Fruit fly (Drosophila melanogaster) whole organism, embryonic: ENCODE results near the gene form3.
A peak's percentile ranks its signal among the peaks of the same experiment; 100 is the strongest.

ENCODE experiments used
- Atf6 ChIP-seq: fragments of 200-800 bp; sonication (Bioruptor generic); IDR thresholded peaks from 2 replicates; pipeline ENCODE4 v1.3.6; 2022; ENCODE audit warnings: missing biosample characterization, missing genetic modification characterization
- BEAF-32 ChIP-seq: fragments of 200-800 bp; sonication (Bioruptor generic); optimal IDR thresholded peaks from 3 replicates; lab custom pipeline; 2017; ENCODE audit warnings: missing biosample characterization, missing genetic modification characterization, mild to moderate bottlenecking, moderate library complexity, missing genetic modification reagents
- CG10654 ChIP-seq: fragments of 200-800 bp; sonication (Bioruptor generic); optimal IDR thresholded peaks from 2 replicates; lab custom pipeline; 2016; ENCODE audit warnings: missing biosample characterization, missing genetic modification characterization
- CG10959 ChIP-seq: fragments of 200-800 bp; sonication (Bioruptor generic); IDR thresholded peaks from 2 replicates; pipeline ENCODE4 v1.3.6; 2022; ENCODE audit warnings: missing biosample characterization, missing genetic modification characterization
- CG11504 ChIP-seq: fragments of 200-800 bp; sonication (Bioruptor generic); optimal IDR thresholded peaks from 3 replicates; lab custom pipeline; 2019; ENCODE audit warnings: missing biosample characterization, mild to moderate bottlenecking, missing genetic modification characterization, moderate library complexity
- CG12391 ChIP-seq: fragments of 200-800 bp; sonication (Bioruptor generic); optimal IDR thresholded peaks from 3 replicates; lab custom pipeline; 2018; ENCODE audit warnings: missing biosample characterization, mild to moderate bottlenecking, missing genetic modification characterization, moderate library complexity
- CG12744 ChIP-seq: fragments of 200-800 bp; sonication (Bioruptor generic); optimal IDR thresholded peaks from 2 replicates; lab custom pipeline; 2016; ENCODE audit warnings: missing biosample characterization, missing genetic modification characterization
- CG12769 ChIP-seq: fragments of 200-800 bp; sonication (Bioruptor generic); optimal IDR thresholded peaks from 2 replicates; lab custom pipeline; 2019; ENCODE audit warnings: missing biosample characterization, mild to moderate bottlenecking, missing genetic modification characterization, moderate library complexity
- CG16813 ChIP-seq: fragments of 200-800 bp; sonication (Bioruptor generic); IDR thresholded peaks from 3 replicates; pipeline ENCODE4 v1.3.6; 2022; ENCODE audit warnings: missing biosample characterization, missing genetic modification characterization; ENCODE audit not compliant: partially characterized antibody
- CG17568 ChIP-seq: fragments of 200-800 bp; sonication (Bioruptor generic); optimal IDR thresholded peaks from 2 replicates; lab custom pipeline; 2018; ENCODE audit warnings: missing biosample characterization, mild to moderate bottlenecking, missing genetic modification characterization, moderate library complexity
- CG17829 ChIP-seq: fragments of 200-800 bp; optimal IDR thresholded peaks from 2 replicates; lab custom pipeline; 2019; ENCODE audit warnings: missing biosample characterization, mild to moderate bottlenecking, missing genetic modification characterization, moderate library complexity
- CG1792 ChIP-seq: fragments of 200-800 bp; sonication (Bioruptor generic); optimal IDR thresholded peaks from 2 replicates; lab custom pipeline; 2016; ENCODE audit warnings: missing biosample characterization, missing genetic modification characterization
- CG2120 ChIP-seq: fragments of 200-800 bp; sonication (Bioruptor generic); optimal IDR thresholded peaks from 3 replicates; lab custom pipeline; 2016; ENCODE audit warnings: missing biosample characterization, missing genetic modification characterization
- CG2875 ChIP-seq: fragments of 200-800 bp; sonication (Bioruptor generic); optimal IDR thresholded peaks from 2 replicates; lab custom pipeline; 2017; ENCODE audit warnings: missing biosample characterization, mild to moderate bottlenecking, missing genetic modification characterization, missing genetic modification reagents
- CG30020 ChIP-seq: fragments of 200-800 bp; optimal IDR thresholded peaks from 2 replicates; lab custom pipeline; 2019; ENCODE audit warnings: missing biosample characterization, mild to moderate bottlenecking, missing genetic modification characterization, moderate library complexity
- CG32767 ChIP-seq: fragments of 200-800 bp; sonication (Bioruptor generic); IDR thresholded peaks from 2 replicates; pipeline ENCODE4 v1.3.6; 2022; ENCODE audit warnings: missing biosample characterization, missing genetic modification characterization
- CG6689 ChIP-seq: fragments of 200-800 bp; sonication (Bioruptor generic); IDR thresholded peaks from 2 replicates; pipeline ENCODE4 v1.3.6; 2022; ENCODE audit warnings: missing biosample characterization, missing genetic modification characterization
- CG6854 ChIP-seq: fragments of 200-800 bp; sonication (Bioruptor generic); optimal IDR thresholded peaks from 3 replicates; lab custom pipeline; 2017; ENCODE audit warnings: missing biosample characterization, mild to moderate bottlenecking, missing genetic modification characterization
- CG7839 ChIP-seq: fragments of 200-800 bp; sonication (Bioruptor generic); optimal IDR thresholded peaks from 3 replicates; lab custom pipeline; 2018; ENCODE audit warnings: missing biosample characterization, mild to moderate bottlenecking, missing genetic modification characterization, moderate library complexity
- CHES-1-like ChIP-seq: fragments of 200-800 bp; sonication (Bioruptor generic); optimal IDR thresholded peaks from 2 replicates; lab custom pipeline; 2016; ENCODE audit warnings: missing biosample characterization, missing genetic modification characterization
- H2.0 ChIP-seq: fragments of 200-800 bp; sonication (Bioruptor generic); IDR thresholded peaks from 2 replicates; pipeline ENCODE4 v1.3.6; 2022; ENCODE audit warnings: missing biosample characterization, missing genetic modification characterization
- Hand ChIP-seq: fragments of 200-800 bp; sonication (Bioruptor generic); optimal IDR thresholded peaks from 2 replicates; lab custom pipeline; 2017; ENCODE audit warnings: mild to moderate bottlenecking, missing biosample characterization, missing genetic modification reagents, missing genetic modification characterization
- Hr78 ChIP-seq, 2 experiments: fragments of 200-800 bp in 1 of 2; fragments of >200 bp in 1 of 2; sonication (Bioruptor generic) in 1 of 2; optimal IDR thresholded peaks; 2 replicates each; lab custom pipeline; 2017 to 2019; ENCODE audit warnings: missing biosample characterization in 2 of 2, missing genetic modification characterization in 2 of 2, mild to moderate bottlenecking in 1 of 2, moderate library complexity in 1 of 2
- NC2α ChIP-seq: fragments of 200-800 bp; sonication (Bioruptor generic); optimal IDR thresholded peaks from 2 replicates; lab custom pipeline; 2016; ENCODE audit warnings: missing biosample characterization, missing genetic modification characterization
- NFAT ChIP-seq: fragments of 200-800 bp; sonication (Bioruptor generic); IDR thresholded peaks from 2 replicates; pipeline ENCODE4 v1.3.6; 2022; ENCODE audit warnings: missing biosample characterization, missing genetic modification characterization
- Nf-YA ChIP-seq: fragments of 200-800 bp; sonication (Bioruptor generic); IDR thresholded peaks from 2 replicates; pipeline ENCODE4 v1.3.6; 2022; ENCODE audit warnings: missing biosample characterization, missing genetic modification characterization
- Optix ChIP-seq: fragments of 200-800 bp; sonication (Bioruptor generic); IDR thresholded peaks from 3 replicates; pipeline ENCODE4 v1.3.6; 2022; ENCODE audit warnings: missing biosample characterization, missing genetic modification characterization
- Six4 ChIP-seq: fragments of 200-800 bp; sonication (Bioruptor generic); optimal IDR thresholded peaks from 2 replicates; lab custom pipeline; 2016; ENCODE audit warnings: missing biosample characterization, missing genetic modification characterization
- ase ChIP-seq: fragments of 200-800 bp; sonication (Bioruptor generic); IDR thresholded peaks from 3 replicates; pipeline ENCODE4 v1.3.6; 2022; ENCODE audit warnings: missing biosample characterization, missing genetic modification characterization
- ato ChIP-seq: fragments of 200-800 bp; sonication (Bioruptor generic); IDR thresholded peaks from 2 replicates; pipeline ENCODE4 v1.3.6; 2022; ENCODE audit warnings: missing biosample characterization, missing genetic modification characterization; ENCODE audit not compliant: partially characterized antibody
- caup ChIP-seq: fragments of 200-800 bp; sonication (Bioruptor generic); optimal IDR thresholded peaks from 3 replicates; lab custom pipeline; 2017; ENCODE audit warnings: missing biosample characterization, mild to moderate bottlenecking, missing genetic modification characterization, moderate library complexity; ENCODE audit not compliant: severe bottlenecking
- cg ChIP-seq: fragments of 200-800 bp; sonication (Bioruptor generic); optimal IDR thresholded peaks from 3 replicates; lab custom pipeline; 2019; ENCODE audit warnings: missing biosample characterization, mild to moderate bottlenecking, missing genetic modification characterization, moderate library complexity
- chinmo ChIP-seq: fragments of 200-800 bp; sonication (Bioruptor generic); IDR thresholded peaks from 4 replicates; pipeline ENCODE4 v1.3.6; 2022; ENCODE audit warnings: missing biosample characterization, missing genetic modification characterization; ENCODE audit not compliant: partially characterized antibody
- croc ChIP-seq: fragments of 200-800 bp; sonication (Bioruptor generic); conservative IDR thresholded peaks from 3 replicates; pipeline ENCODE4 v1.3.6; 2022; ENCODE audit warnings: missing biosample characterization, missing genetic modification characterization
- emc ChIP-seq: fragments of 200-800 bp; sonication (Bioruptor generic); optimal IDR thresholded peaks from 2 replicates; lab custom pipeline; 2016; ENCODE audit warnings: missing biosample characterization, missing genetic modification characterization
- kni ChIP-seq: fragments of 200-800 bp; sonication (Bioruptor generic); optimal IDR thresholded peaks from 3 replicates; lab custom pipeline; 2017; ENCODE audit warnings: mild to moderate bottlenecking, missing biosample characterization, missing genetic modification reagents, missing genetic modification characterization
- nom ChIP-seq: fragments of 200-800 bp; sonication (Bioruptor generic); optimal IDR thresholded peaks from 2 replicates; lab custom pipeline; 2017; ENCODE audit warnings: missing biosample characterization, missing genetic modification characterization, mild to moderate bottlenecking, moderate library complexity, missing genetic modification reagents
- org-1 ChIP-seq: fragments of 200-800 bp; sonication (Bioruptor generic); optimal IDR thresholded peaks from 2 replicates; lab custom pipeline; 2017; ENCODE audit warnings: missing biosample characterization, missing genetic modification characterization
- pb ChIP-seq: fragments of 200-800 bp; sonication (Bioruptor generic); optimal IDR thresholded peaks from 3 replicates; lab custom pipeline; 2016; ENCODE audit warnings: missing biosample characterization, missing genetic modification characterization
- peb ChIP-seq: fragments of 200-800 bp; sonication (Bioruptor generic); IDR thresholded peaks from 2 replicates; pipeline ENCODE4 v1.3.6; 2022; ENCODE audit warnings: missing biosample characterization, missing genetic modification characterization
- pum ChIP-seq: fragments of 200-800 bp; sonication (Bioruptor generic); optimal IDR thresholded peaks from 2 replicates; lab custom pipeline; 2016; ENCODE audit warnings: missing biosample characterization, missing genetic modification characterization
- scrt ChIP-seq: fragments of 200-800 bp; sonication (Bioruptor generic); optimal IDR thresholded peaks from 2 replicates; lab custom pipeline; 2018; ENCODE audit warnings: missing biosample characterization, mild to moderate bottlenecking, missing genetic modification characterization, moderate library complexity
- sisA ChIP-seq: fragments of 200-800 bp; sonication (Bioruptor generic); IDR thresholded peaks from 2 replicates; pipeline ENCODE4 v1.3.6; 2022; ENCODE audit warnings: missing biosample characterization, missing genetic modification characterization
- so ChIP-seq: fragments of 200-800 bp; sonication (Bioruptor generic); IDR thresholded peaks from 3 replicates; pipeline ENCODE4 v1.3.6; 2022; ENCODE audit warnings: missing biosample characterization, missing genetic modification characterization
- toy ChIP-seq: fragments of 200-800 bp; sonication (Bioruptor generic); IDR thresholded peaks from 2 replicates; pipeline ENCODE4 v1.3.6; 2022; ENCODE audit warnings: missing biosample characterization, missing genetic modification characterization
- tup ChIP-seq: fragments of 200-800 bp; sonication (Bioruptor generic); optimal IDR thresholded peaks from 2 replicates; lab custom pipeline; 2016; ENCODE audit warnings: missing biosample characterization, mild to moderate bottlenecking, missing genetic modification characterization, moderate library complexity
- tx ChIP-seq: fragments of 200-800 bp; sonication (Bioruptor generic); optimal IDR thresholded peaks from 2 replicates; lab custom pipeline; 2016; ENCODE audit warnings: missing biosample characterization, missing genetic modification characterization
- unpg ChIP-seq: fragments of 200-800 bp; sonication (Bioruptor generic); optimal IDR thresholded peaks from 3 replicates; lab custom pipeline; 2018; ENCODE audit warnings: missing biosample characterization, mild to moderate bottlenecking, missing genetic modification characterization, moderate library complexity

form3 gene

DNA sequence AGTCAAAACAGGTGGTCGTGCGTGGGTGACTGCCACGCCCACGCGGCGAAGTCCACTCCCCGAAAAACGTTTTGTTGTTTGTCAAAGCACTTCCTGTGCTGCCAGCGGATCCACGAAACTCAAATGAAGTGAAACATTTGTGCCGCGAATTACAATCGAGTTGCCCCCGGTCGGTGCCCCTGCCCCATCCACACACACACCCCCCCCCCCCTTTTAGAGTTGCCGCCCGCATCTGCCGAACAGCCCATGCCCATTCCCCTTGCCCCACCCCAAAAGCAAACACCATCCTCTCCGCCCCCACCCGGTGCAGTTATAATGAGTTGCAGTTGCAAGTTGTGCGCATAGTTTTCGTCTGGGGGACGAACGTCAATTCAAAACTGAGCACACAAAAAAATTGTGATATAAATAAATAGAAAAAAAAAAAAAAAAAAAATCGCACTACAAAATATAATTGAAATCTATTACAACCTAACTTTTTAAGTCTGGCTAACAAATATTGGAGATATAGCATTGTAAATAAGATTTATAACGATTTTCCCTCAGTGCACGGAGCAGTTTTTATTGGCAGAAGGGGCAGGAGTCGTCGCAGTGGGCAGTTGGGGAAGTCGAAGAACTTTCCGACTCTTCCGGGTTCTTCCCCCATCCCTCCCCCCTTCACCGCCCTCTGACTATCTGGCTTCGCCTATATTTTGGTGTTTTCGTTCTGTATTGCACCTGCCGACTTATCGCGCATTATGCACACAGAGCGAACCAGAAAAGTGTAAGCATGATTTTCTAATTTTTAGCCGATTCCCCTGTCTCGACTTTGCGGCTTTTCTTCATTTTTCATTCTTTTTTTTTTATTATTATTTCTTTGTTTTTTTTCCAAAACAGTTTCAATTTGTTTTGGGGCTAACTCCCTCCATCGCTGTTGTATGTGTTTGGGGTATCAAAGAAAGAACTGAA lies 57.2 kb downstream of the form3 start (continued):
- TF ChIP-seq Six4 (GFP tag; lab: Kevin White, UChicago): peak; percentile 16
- no peak for TF ChIP-seq NC2α (GFP tag; lab: Kevin White, UChicago)
- no peak for TF ChIP-seq Atf6 (GFP tag; lab: Robert Waterston, UW)
- TF ChIP-seq CG6854 (GFP tag; lab: Kevin White, UChicago): no peak
- TF ChIP-seq CG1792 (GFP tag; lab: Kevin White, UChicago): no peak
- TF ChIP-seq tup (GFP tag; lab: Kevin White, UChicago): no peak
- peak; percentile 33; the same call in 1 of the 3 replicates for TF ChIP-seq ase (GFP tag; lab: Robert Waterston, UW)
- no peak for TF ChIP-seq NFAT (GFP tag; lab: Robert Waterston, UW)
- peak; percentile 56 for TF ChIP-seq CG11504
- no peak for TF ChIP-seq scrt (GFP tag; lab: Kevin White, UChicago)
- TF ChIP-seq tx (GFP tag; lab: Kevin White, UChicago): no peak
- TF ChIP-seq CG10959 (GFP tag; lab: Robert Waterston, UW): peak; percentile 44; the same call in 1 of the 2 replicates
- peak; percentile 54 for TF ChIP-seq kni (GFP tag; lab: Kevin White, UChicago)
- TF ChIP-seq caup: no peak
- TF ChIP-seq unpg (GFP tag; lab: Kevin White, UChicago): peak; percentile 46
- TF ChIP-seq Optix (GFP tag; lab: Robert Waterston, UW): peak; percentile 52; the same call in 1 of the 3 replicates
- TF ChIP-seq cg (GFP tag; lab: Kevin White, UChicago): no peak
- no peak for TF ChIP-seq CG30020
- TF ChIP-seq CG17568 (GFP tag; lab: Kevin White, UChicago): no peak
- TF ChIP-seq CG17829 (tag; lab: Kevin White, UChicago): peak; percentile 67
- TF ChIP-seq pum (GFP tag; lab: Kevin White, UChicago): no peak
- TF ChIP-seq CG16813 (GFP tag; lab: Robert Waterston, UW): no peak
- no peak for TF ChIP-seq BEAF-32 (GFP tag; lab: Kevin White, UChicago)
- TF ChIP-seq emc: no peak
- no peak for TF ChIP-seq CG12769 (tag; lab: Kevin White, UChicago)
- TF ChIP-seq CHES-1-like (GFP tag; lab: Kevin White, UChicago): no peak
- TF ChIP-seq so (GFP tag; lab: Robert Waterston, UW): peak; percentile 8; the same call in 1 of the 3 replicates
- 0 out of 2 replicates have a peak, but pooled peaks have one; percentile 37 for TF ChIP-seq Nf-YA
- TF ChIP-seq Hand: no peak
- no peak for TF ChIP-seq pb (GFP tag; lab: Kevin White, UChicago)
- TF ChIP-seq ato (GFP tag; lab: Robert Waterston, UW): no peak
- TF ChIP-seq chinmo: no peak
- peak; percentile 53; the same call in 1 of the 2 replicates for TF ChIP-seq CG32767 (GFP tag; lab: Robert Waterston, UW)
- peak; percentile 64 for TF ChIP-seq CG7839
- TF ChIP-seq peb (GFP tag; lab: Robert Waterston, UW): peak; percentile 73
- TF ChIP-seq CG12744 (GFP tag; lab: Kevin White, UChicago): no peak
- TF ChIP-seq toy (GFP tag; lab: Robert Waterston, UW): no peak
- TF ChIP-seq croc (GFP tag; lab: Robert Waterston, UW): peak; percentile 66
- no peak for TF ChIP-seq org-1
- TF ChIP-seq CG10654 (GFP tag; lab: Kevin White, UChicago): peak; percentile 19
- TF ChIP-seq nom (GFP tag; lab: Kevin White, UChicago): no peak
- TF ChIP-seq CG2875 (GFP tag; lab: Kevin White, UChicago): peak; percentile 42
- TF ChIP-seq Hr78 (GFP tag; optimal IDR thresholded peaks at IDR 0.05; lab: Kevin White, UChicago): peak in 1 of 2 experiments; percentile 5
- peak; percentile 77 for TF ChIP-seq CG6689 (GFP tag; lab: Robert Waterston, UW)
- TF ChIP-seq sisA: peak; percentile 73
- TF ChIP-seq H2.0 (GFP tag; lab: Robert Waterston, UW): peak; percentile 32; the same call in 1 of the 2 replicates
- TF ChIP-seq CG2120 (GFP tag; lab: Kevin White, UChicago): no peak
- TF ChIP-seq CG12391 (tag; lab: Kevin White, UChicago): peak; percentile 69
